Worm (Caenorhabditis elegans) whole organism, L3 larva: ENCODE data around the gene pat-12.

ENCODE experiments used
- ama-1 ChIP-seq: fragments of 150-350 bp; optimal IDR thresholded peaks from 2 replicates; lab custom pipeline; 2018
- ceh-82 ChIP-seq: fragments of 150-350 bp; optimal IDR thresholded peaks from 2 replicates; lab custom pipeline; 2014; ENCODE audit warnings: missing biosample characterization, missing genetic modification characterization
- egl-27 ChIP-seq: sonication (generic microtip); optimal IDR thresholded peaks from 4 replicates; lab custom pipeline; 2017; ENCODE audit warnings: missing biosample characterization, missing genetic modification reagents, missing genetic modification characterization
- fkh-10 ChIP-seq: sonication (generic microtip); optimal IDR thresholded peaks from 2 replicates; lab custom pipeline; 2017; ENCODE audit warnings: missing biosample characterization, missing genetic modification reagents, missing genetic modification characterization
- lin-15B ChIP-seq: fragments of 150-350 bp; optimal IDR thresholded peaks from 2 replicates; lab custom pipeline; 2014; ENCODE audit warnings: missing biosample characterization, missing genetic modification characterization
- mml-1 ChIP-seq: fragments of 150-350 bp; sonication (generic microtip); optimal IDR thresholded peaks from 3 replicates; lab custom pipeline; 2014; ENCODE audit warnings: missing biosample characterization, missing genetic modification characterization
- nhr-12 ChIP-seq: fragments of 150-350 bp; optimal IDR thresholded peaks from 2 replicates; lab custom pipeline; 2014; ENCODE audit warnings: missing biosample characterization, missing genetic modification characterization
- nhr-237 ChIP-seq: fragments of 150-350 bp; optimal IDR thresholded peaks from 2 replicates; lab custom pipeline; 2014; ENCODE audit warnings: missing biosample characterization, missing genetic modification characterization
- nhr-76 ChIP-seq: fragments of 150-350 bp; sonication (generic microtip); optimal IDR thresholded peaks from 5 replicates; lab custom pipeline; 2014; ENCODE audit warnings: missing biosample characterization, missing genetic modification characterization
- pqm-1 ChIP-seq: fragments of 150-350 bp; optimal IDR thresholded peaks from 2 replicates; lab custom pipeline; 2017; ENCODE audit warnings: missing biosample characterization, missing genetic modification characterization, inconsistent platforms
- tbx-2 ChIP-seq: sonication (generic microtip); optimal IDR thresholded peaks from 2 replicates; lab custom pipeline; 2016; ENCODE audit warnings: mild to moderate bottlenecking, missing genetic modification characterization, missing compliant biosample characterization
- unc-62 ChIP-seq: fragments of 150-350 bp; sonication (generic microtip); optimal IDR thresholded peaks from 4 replicates; lab custom pipeline; 2014; ENCODE audit warnings: missing biosample characterization, missing genetic modification reagents, missing genetic modification characterization
- ztf-4 ChIP-seq: fragments of 150-350 bp; optimal IDR thresholded peaks from 2 replicates; lab custom pipeline; 2014; ENCODE audit warnings: missing biosample characterization, missing genetic modification characterization

ce11 chrIII:759675-760074 lies 7.4 kb upstream of the pat-12 start:
- TF ChIP-seq fkh-10 (no peak), nhr-76 (tag; lab: Kevin White, UChicago) (no peak), ama-1 (lab: Kevin White, UChicago) (no peak), lin-15B (no peak), egl-27 (tag; lab: Kevin White, UChicago) (no peak), nhr-12 (tag; lab: Kevin White, UChicago) (no peak), unc-62 (GFP tag; lab: Kevin White, UChicago) (no peak), mml-1 (tag; lab: Kevin White, UChicago) (no peak), pqm-1 (no peak), ceh-82 (tag; lab: Kevin White, UChicago) (no peak), nhr-237 (no peak), tbx-2 (tag; lab: Kevin White, UChicago) (no peak), ztf-4 (tag; lab: Kevin White, UChicago) (no peak)
